2 worm cellular contexts compared by ENCODE assay signal in genomic region chrV:4189618-4190017, ce11.
TF ChIP-seq lines count a peak whose summit lies in the region.

No protein-coding gene starts in this region.

TF ChIP-seq in whole organism, L4 larva, 104 proteins besides CTCF, POLR2A, EP300 and RAD21:
- TF ChIP-seq nhr-102 (tag; optimal IDR thresholded peaks at IDR 0.05; lab: Kevin White, UChicago): peak; percentile 38
- no peak for TF ChIP-seq hif-1 (tag; optimal IDR thresholded peaks at IDR 0.05; lab: Kevin White, UChicago)

TF ChIP-seq in whole organism, young adult, 124 proteins besides CTCF, POLR2A, EP300 and RAD21:
- peak; percentile 66 for TF ChIP-seq repo-1 (tag; optimal IDR thresholded peaks at IDR 0.05; lab: Kevin White, UChicago)
- TF ChIP-seq ztf-26 (tag; optimal IDR thresholded peaks at IDR 0.05; lab: Kevin White, UChicago): peak; percentile 52
- no peak for TF ChIP-seq nhr-120 (GFP tag; IDR thresholded peaks at IDR 0.05; lab: Robert Waterston, UW)
